Fruit fly (Drosophila melanogaster) whole organism, prepupa: ENCODE results near the gene CG43182.

Experiments used
- CG10631 ChIP-seq: fragments of 200-800 bp; sonication (Bioruptor generic); optimal IDR thresholded peaks from 2 replicates; lab custom pipeline; 2016; ENCODE audit warnings: missing biosample characterization, missing genetic modification characterization
- CG11294 ChIP-seq: fragments of 200-800 bp; sonication (Bioruptor generic); IDR thresholded peaks from 2 replicates; pipeline ENCODE4 v1.3.6; 2022; ENCODE audit warnings: missing biosample characterization, missing genetic modification characterization
- CG31627 ChIP-seq: fragments of 200-800 bp; sonication (Bioruptor generic); optimal IDR thresholded peaks from 3 replicates; lab custom pipeline; 2016; ENCODE audit warnings: missing biosample characterization, missing genetic modification characterization
- CG7368 ChIP-seq: fragments of 200-800 bp; sonication (Bioruptor generic); optimal IDR thresholded peaks from 3 replicates; lab custom pipeline; 2016; ENCODE audit warnings: missing biosample characterization, missing genetic modification characterization
- Eip93F ChIP-seq: fragments of 200-800 bp; sonication (Bioruptor generic); optimal IDR thresholded peaks from 2 replicates; lab custom pipeline; 2016; ENCODE audit warnings: missing biosample characterization, mild to moderate bottlenecking, missing genetic modification characterization
- Ets21C ChIP-seq: fragments of 200-800 bp; sonication (Bioruptor generic); optimal IDR thresholded peaks from 3 replicates; lab custom pipeline; 2016; ENCODE audit warnings: missing biosample characterization, missing genetic modification characterization
- Ets96B ChIP-seq: fragments of 200-800 bp; optimal IDR thresholded peaks from 2 replicates; lab custom pipeline; 2019; ENCODE audit warnings: missing biosample characterization, mild to moderate bottlenecking, missing genetic modification characterization, moderate library complexity
- Lpt ChIP-seq: fragments of 200-800 bp; sonication (Bioruptor generic); optimal IDR thresholded peaks from 3 replicates; lab custom pipeline; 2016; ENCODE audit warnings: missing biosample characterization, missing genetic modification characterization
- OdsH ChIP-seq: fragments of 200-800 bp; sonication (Bioruptor generic); optimal IDR thresholded peaks from 3 replicates; lab custom pipeline; 2016; ENCODE audit warnings: missing biosample characterization, missing genetic modification characterization
- Sox14 ChIP-seq: fragments of 200-800 bp; sonication (Bioruptor generic); optimal IDR thresholded peaks from 3 replicates; lab custom pipeline; 2016; ENCODE audit warnings: missing biosample characterization, missing genetic modification characterization
- Sox15 ChIP-seq: fragments of 200-800 bp; sonication (Bioruptor generic); optimal IDR thresholded peaks from 3 replicates; lab custom pipeline; 2016; ENCODE audit warnings: missing biosample characterization, missing genetic modification characterization
- dac ChIP-seq: fragments of 200-800 bp; sonication (Bioruptor generic); optimal IDR thresholded peaks from 2 replicates; lab custom pipeline; 2017; ENCODE audit warnings: missing biosample characterization, mild to moderate bottlenecking, missing genetic modification characterization
- fd59A ChIP-seq: fragments of 200-800 bp; sonication (Bioruptor generic); optimal IDR thresholded peaks from 2 replicates; lab custom pipeline; 2017; ENCODE audit warnings: missing biosample characterization, mild to moderate bottlenecking, missing genetic modification characterization, missing genetic modification reagents

DNA sequence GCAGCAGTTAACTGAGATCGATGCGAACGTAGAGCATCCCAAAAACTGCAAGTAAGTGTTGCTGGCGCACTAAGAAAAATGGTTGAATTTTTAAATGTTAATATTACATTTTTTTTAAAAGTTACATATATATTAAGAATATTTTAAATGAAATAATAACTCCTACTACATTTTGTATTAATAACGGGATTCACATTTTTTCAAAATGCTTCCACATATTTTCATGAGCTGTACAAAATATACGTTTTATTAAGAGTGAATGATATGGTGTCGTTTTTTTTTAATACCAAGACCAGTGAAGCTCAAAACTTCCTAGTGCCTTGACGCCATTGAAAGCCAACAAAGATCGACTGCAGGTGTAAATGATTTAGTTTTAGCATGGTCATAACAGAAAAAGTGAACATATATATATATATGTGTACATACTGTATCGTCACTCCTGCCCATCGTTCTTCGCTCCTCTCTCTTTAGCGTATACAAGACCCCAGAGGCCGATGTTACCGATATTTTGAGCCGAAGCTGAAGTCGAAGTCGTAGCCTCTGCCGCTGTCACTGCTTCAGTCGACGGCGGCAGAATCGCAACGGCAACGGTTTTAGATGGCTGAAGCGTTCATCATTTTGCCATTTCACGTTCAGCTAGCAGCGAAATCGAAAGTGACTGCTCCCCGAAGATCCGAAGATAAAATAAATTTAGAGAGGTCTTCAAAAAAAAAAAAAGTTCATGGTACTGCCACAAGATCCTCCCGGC is 10.3 kb upstream of the CG43182 start:
- TF ChIP-seq CG10631 (GFP tag; lab: Kevin White, UChicago) (peak; percentile 73), CG31627 (no peak), OdsH (GFP tag; lab: Kevin White, UChicago) (peak; percentile 68), dac (GFP tag; lab: Kevin White, UChicago) (no peak), CG11294 (GFP tag; lab: Robert Waterston, UW) (no peak), Ets21C (GFP tag; lab: Kevin White, UChicago) (no peak), Eip93F (GFP tag; lab: Kevin White, UChicago) (no peak), Ets96B (peak; percentile 58), Lpt (GFP tag; lab: Kevin White, UChicago) (peak; percentile 56), Sox15 (GFP tag; lab: Kevin White, UChicago) (peak; percentile 26), Sox14 (no peak), CG7368 (GFP tag; lab: Kevin White, UChicago) (peak; percentile 36), fd59A (GFP tag; lab: Kevin White, UChicago) (no peak)
